Worm (Caenorhabditis elegans) whole organism, late embryonic: ENCODE results near the gene ins-14.

Experiments used
- ama-1 ChIP-seq: fragments of 150-350 bp; optimal IDR thresholded peaks from 2 replicates; lab custom pipeline; 2014
- fkh-10 ChIP-seq: fragments of 150-350 bp; optimal IDR thresholded peaks from 2 replicates; lab custom pipeline; 2014; ENCODE audit warnings: missing biosample characterization, missing genetic modification reagents, missing genetic modification characterization
- hlh-6 ChIP-seq: sonication (generic microtip); optimal IDR thresholded peaks from 2 replicates; lab custom pipeline; 2016; ENCODE audit warnings: missing genotype, missing genetic modification characterization, missing compliant biosample characterization
- lim-6 ChIP-seq: sonication (generic microtip); optimal IDR thresholded peaks from 2 replicates; lab custom pipeline; 2016; ENCODE audit warnings: missing genetic modification characterization, missing compliant biosample characterization
- pha-4 ChIP-seq: fragments of 150-350 bp; optimal IDR thresholded peaks from 2 replicates; lab custom pipeline; 2018; ENCODE audit warnings: missing biosample characterization, missing genetic modification reagents, missing genetic modification characterization

- TF ChIP-seq hlh-6 (tag; lab: Kevin White, UChicago) (no peak), lim-6 (tag; lab: Kevin White, UChicago) (no peak), pha-4 (tag; lab: Kevin White, UChicago) (no peak), fkh-10 (GFP tag; lab: Kevin White, UChicago) (no peak), ama-1 (lab: Kevin White, UChicago) (no peak)
Observed at ce11 chrII:6706552-6707091, 39.0 kb downstream of the ins-14 start.
